Fruit fly (Drosophila melanogaster): ENCODE measurements around the gene Ctl2.

Ctl2 gene

DNA sequence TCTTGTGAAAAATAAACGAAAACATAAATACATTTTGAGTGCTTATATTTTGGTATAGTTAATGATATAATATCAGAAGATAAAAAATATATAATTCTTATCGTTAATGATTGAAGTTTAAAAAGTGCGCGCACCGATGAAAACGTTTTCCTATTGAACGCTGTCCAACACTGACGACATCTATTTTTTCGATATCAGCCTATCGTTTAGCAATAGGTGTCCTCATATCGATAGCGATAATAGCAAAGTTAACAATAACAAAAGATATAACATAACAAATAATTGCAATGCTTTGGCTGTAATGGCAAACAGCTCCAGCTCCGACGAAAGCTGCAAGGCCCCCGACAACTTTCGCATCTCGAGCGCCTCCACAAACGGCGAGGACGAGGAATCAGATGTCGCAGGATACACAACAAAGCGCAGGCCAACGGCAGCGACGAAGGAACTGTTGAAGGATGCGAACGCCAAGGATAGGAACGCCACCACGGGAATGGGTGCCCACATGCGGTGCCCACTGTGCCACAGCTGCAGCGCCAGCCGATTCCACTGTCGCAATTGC lies 6.9 kb upstream of the Ctl2 start, which contains the start of gene Atg14 (continued):
- peak; percentile 75 for TF ChIP-seq stwl (tag; optimal IDR thresholded peaks at IDR 0.05)
- TF ChIP-seq trem (tag; optimal IDR thresholded peaks at IDR 0.05), result peak; percentile 83
- no peak for TF ChIP-seq Hsf (GFP tag; optimal IDR thresholded peaks at IDR 0.05)
- TF ChIP-seq grau (tag; optimal IDR thresholded peaks at IDR 0.05), result peak; percentile 35
- peak; percentile 69 for TF ChIP-seq HmgZ (tag; optimal IDR thresholded peaks at IDR 0.05)
- TF ChIP-seq CG16813 (GFP tag; IDR thresholded peaks at IDR 0.05; ENCODE audit: partially characterized antibody), result peak; percentile 90
- TF ChIP-seq sug (tag; optimal IDR thresholded peaks at IDR 0.05), result peak; percentile 28
- TF ChIP-seq Oaz (GFP tag; IDR thresholded peaks at IDR 0.05), result no peak
- peak; percentile 2 for TF ChIP-seq CG4707 (GFP tag; optimal IDR thresholded peaks at IDR 0.05)
- peak; percentile 81 for TF ChIP-seq YL-1 (GFP tag; optimal IDR thresholded peaks at IDR 0.05)
- no peak for TF ChIP-seq CG6689 (GFP tag; IDR thresholded peaks at IDR 0.05)
- no peak for TF ChIP-seq D (optimal IDR thresholded peaks at IDR 0.05)
- TF ChIP-seq D (GFP tag; optimal IDR thresholded peaks at IDR 0.05), result no peak
- no peak for TF ChIP-seq tup (GFP tag; optimal IDR thresholded peaks at IDR 0.05)
- TF ChIP-seq Xbp1 (GFP tag; optimal IDR thresholded peaks at IDR 0.05), result peak; percentile 15
- TF ChIP-seq knrl (GFP tag; IDR thresholded peaks at IDR 0.05; ENCODE audit: partially characterized antibody), result peak; percentile 81
- no peak for TF ChIP-seq CG8388 (GFP tag; optimal IDR thresholded peaks at IDR 0.05)
- peak; percentile 98 for TF ChIP-seq bbx (GFP tag; IDR thresholded peaks at IDR 0.05; ENCODE audit: partially characterized antibody)
- TF ChIP-seq pum (GFP tag; optimal IDR thresholded peaks at IDR 0.05), result no peak
- peak; percentile 90 for TF ChIP-seq Scr (GFP tag; IDR thresholded peaks at IDR 0.05; ENCODE audit: partially characterized antibody)
- peak; percentile 27 for TF ChIP-seq CG17186 (GFP tag; optimal IDR thresholded peaks at IDR 0.05)
- TF ChIP-seq chinmo (GFP tag; IDR thresholded peaks at IDR 0.05; ENCODE audit: partially characterized antibody), result peak; percentile 90
- TF ChIP-seq Myb (GFP tag; optimal IDR thresholded peaks at IDR 0.05), result peak; percentile 1
- no peak for TF ChIP-seq CG8944 (GFP tag; optimal IDR thresholded peaks at IDR 0.05)
- TF ChIP-seq HLH54F (GFP tag; optimal IDR thresholded peaks at IDR 0.05), result peak; percentile 3
- peak; percentile 54 for TF ChIP-seq CG34376 (GFP tag; optimal IDR thresholded peaks at IDR 0.05)
- peak; percentile 66 for TF ChIP-seq MESR4 (GFP tag; optimal IDR thresholded peaks at IDR 0.05)
- TF ChIP-seq caup (GFP tag; optimal IDR thresholded peaks at IDR 0.05; ENCODE audit: severe bottlenecking), result no peak
- TF ChIP-seq CG1832 (GFP tag; optimal IDR thresholded peaks at IDR 0.05), result no peak
- TF ChIP-seq E2f2 (GFP tag; IDR thresholded peaks at IDR 0.05), result peak; percentile 98
- no peak for TF ChIP-seq CG2889 (GFP tag; IDR thresholded peaks at IDR 0.05)
- no peak for TF ChIP-seq CG6854 (GFP tag; optimal IDR thresholded peaks at IDR 0.05)
- TF ChIP-seq ind (GFP tag; optimal IDR thresholded peaks at IDR 0.05), result no peak
- no peak for TF ChIP-seq tgo (GFP tag; IDR thresholded peaks at IDR 0.05)
- TF ChIP-seq CG10979 (tag; optimal IDR thresholded peaks at IDR 0.05), result peak; percentile 5
- no peak for TF ChIP-seq CG6654 (GFP tag; optimal IDR thresholded peaks at IDR 0.05)
- no peak for TF ChIP-seq D19B (GFP tag; optimal IDR thresholded peaks at IDR 0.05)
- TF ChIP-seq BEAF-32 (GFP tag; optimal IDR thresholded peaks at IDR 0.05), result peak; percentile 85
- peak; percentile 18 for TF ChIP-seq CG12155 (GFP tag; optimal IDR thresholded peaks at IDR 0.05)
- peak; percentile 99 for TF ChIP-seq CG10267 (tag; optimal IDR thresholded peaks at IDR 0.05)
- peak; percentile 59 for TF ChIP-seq CG2120 (GFP tag; optimal IDR thresholded peaks at IDR 0.05)
- peak; percentile 20 for TF ChIP-seq nmo (GFP tag; optimal IDR thresholded peaks at IDR 0.05)
- no peak for TF ChIP-seq hkb (optimal IDR thresholded peaks at IDR 0.05)
- 0 out of 2 replicates have a peak, but pooled peaks have one; percentile 20 for TF ChIP-seq hkb (GFP tag; IDR thresholded peaks at IDR 0.05)
- peak; percentile 18 for TF ChIP-seq CG3281 (GFP tag; optimal IDR thresholded peaks at IDR 0.05)
- no peak for TF ChIP-seq CG3065 (GFP tag; optimal IDR thresholded peaks at IDR 0.05)
- TF ChIP-seq exex (tag; optimal IDR thresholded peaks at IDR 0.05), result peak; percentile 37
- no peak for TF ChIP-seq NFAT (GFP tag; IDR thresholded peaks at IDR 0.05)
- peak; percentile 99 for TF ChIP-seq CG34224 (GFP tag; IDR thresholded peaks at IDR 0.05; ENCODE audit: partially characterized antibody)
- peak; percentile 96 for TF ChIP-seq Bgb (GFP tag; IDR thresholded peaks at IDR 0.05; ENCODE audit: partially characterized antibody)
